Worm (Caenorhabditis elegans): ENCODE data around the gene M01B2.12.

- no peak for TF ChIP-seq ztf-11 (tag; optimal IDR thresholded peaks at IDR 0.05)
- TF ChIP-seq unc-62 (GFP tag; optimal IDR thresholded peaks at IDR 0.05) = no peak
These were observed 46.7 kb upstream of the M01B2.12 start, which contains the start of gene irld-62 for ce11 chrV:15310780-15311179.

Data from whole organism, mixed stage, embryonic.